Fruit fly (Drosophila melanogaster) whole organism, prepupa: Measurements from ENCODE around the gene CG11398.

Experiments used
- CG10669 ChIP-seq: fragments of 200-800 bp; sonication (Bioruptor generic); optimal IDR thresholded peaks from 3 replicates; lab custom pipeline; 2018; ENCODE audit warnings: missing biosample characterization, mild to moderate bottlenecking, missing genetic modification characterization, moderate library complexity
- CG11762 ChIP-seq: fragments of 200-800 bp; sonication (Bioruptor generic); optimal IDR thresholded peaks from 3 replicates; lab custom pipeline; 2016; ENCODE audit warnings: missing biosample characterization, missing genetic modification characterization; ENCODE audit not compliant: insufficient read depth
- CG3919 ChIP-seq: fragments of 200-800 bp; sonication (Bioruptor generic); optimal IDR thresholded peaks from 3 replicates; lab custom pipeline; 2016; ENCODE audit warnings: missing biosample characterization, missing genetic modification characterization
- CG6163 ChIP-seq: fragments of 200-800 bp; sonication (Bioruptor generic); IDR thresholded peaks from 3 replicates; pipeline ENCODE4 v1.3.6; 2022; ENCODE audit warnings: missing biosample characterization, missing genetic modification characterization
- Ets96B ChIP-seq: fragments of 200-800 bp; optimal IDR thresholded peaks from 2 replicates; lab custom pipeline; 2019; ENCODE audit warnings: missing biosample characterization, mild to moderate bottlenecking, missing genetic modification characterization, moderate library complexity
- Sox15 ChIP-seq: fragments of 200-800 bp; sonication (Bioruptor generic); optimal IDR thresholded peaks from 3 replicates; lab custom pipeline; 2016; ENCODE audit warnings: missing biosample characterization, missing genetic modification characterization
- dsx ChIP-seq: fragments of 200-800 bp; optimal IDR thresholded peaks from 3 replicates; lab custom pipeline; 2019; ENCODE audit warnings: missing biosample characterization, mild to moderate bottlenecking, missing genetic modification characterization, moderate library complexity; ENCODE audit not compliant: poor library complexity, severe bottlenecking

dm6 chrX:1179865-1180264 is 35.1 kb downstream of the CG11398 start, which contains the start of gene CG11379:
- TF ChIP-seq dsx (GFP tag; lab: Kevin White, UChicago) (no peak), CG11762 (GFP tag; lab: Kevin White, UChicago) (no peak), Sox15 (GFP tag; lab: Kevin White, UChicago) (no peak), CG3919 (GFP tag; lab: Kevin White, UChicago) (no peak), CG10669 (GFP tag; lab: Kevin White, UChicago) (no peak), Ets96B (tag; lab: Kevin White, UChicago) (no peak), CG6163 (no peak)
